Worm (Caenorhabditis elegans) whole organism, L2 larva: ENCODE results near the gene srt-37.

Experiments used
- R02D3.7 ChIP-seq: fragments of 150-350 bp; optimal IDR thresholded peaks from 2 replicates; lab custom pipeline; 2014; ENCODE audit warnings: missing biosample characterization, missing genetic modification characterization
- Y55F3AM.14 ChIP-seq: fragments of 200-800 bp; sonication (Bioruptor generic); optimal IDR thresholded peaks from 2 replicates; lab custom pipeline; 2018; ENCODE audit warnings: mild to moderate bottlenecking, missing genetic modification characterization, missing compliant biosample characterization
- ZK546.5 ChIP-seq: sonication (generic microtip); optimal IDR thresholded peaks from 2 replicates; lab custom pipeline; 2017; ENCODE audit warnings: missing biosample characterization, missing genetic modification characterization
- ama-1 ChIP-seq: fragments of 150-350 bp; optimal IDR thresholded peaks from 2 replicates; lab custom pipeline; 2018; ENCODE audit warnings: inconsistent platforms
- blmp-1 ChIP-seq: sonication (generic microtip); optimal IDR thresholded peaks from 2 replicates; lab custom pipeline; 2017; ENCODE audit warnings: missing genetic modification characterization, mild to moderate bottlenecking, missing compliant biosample characterization, antibody characterized with exemption, moderate library complexity; ENCODE audit not compliant: insufficient read depth
- ceh-16 ChIP-seq: fragments of 150-350 bp; optimal IDR thresholded peaks from 2 replicates; lab custom pipeline; 2014; ENCODE audit warnings: missing biosample characterization, missing genetic modification characterization
- ceh-82 ChIP-seq: fragments of 150-350 bp; optimal IDR thresholded peaks from 2 replicates; lab custom pipeline; 2014; ENCODE audit warnings: missing biosample characterization, missing genetic modification characterization
- dmd-4 ChIP-seq: sonication (generic microtip); optimal IDR thresholded peaks from 2 replicates; lab custom pipeline; 2017; ENCODE audit warnings: missing biosample characterization, missing genetic modification characterization
- elt-1 ChIP-seq: fragments of 150-350 bp; optimal IDR thresholded peaks from 2 replicates; lab custom pipeline; 2014; ENCODE audit warnings: missing biosample characterization, missing genetic modification characterization
- elt-3 ChIP-seq: sonication (generic microtip); optimal IDR thresholded peaks from 2 replicates; lab custom pipeline; 2017; ENCODE audit warnings: missing biosample characterization, missing genetic modification characterization
- fos-1 ChIP-seq: fragments of 150-350 bp; optimal IDR thresholded peaks from 2 replicates; lab custom pipeline; 2014; ENCODE audit warnings: missing biosample characterization, missing genetic modification characterization
- gmeb-1 ChIP-seq: fragments of 150-350 bp; optimal IDR thresholded peaks from 2 replicates; lab custom pipeline; 2014; ENCODE audit warnings: missing biosample characterization, missing genetic modification characterization
- lin-11 ChIP-seq: fragments of 150-350 bp; sonication (generic microtip); optimal IDR thresholded peaks from 2 replicates; lab custom pipeline; 2014; ENCODE audit warnings: missing biosample characterization, missing genetic modification characterization, inconsistent platforms, mixed read lengths
- lin-13 ChIP-seq: fragments of 150-350 bp; optimal IDR thresholded peaks from 2 replicates; lab custom pipeline; 2014; ENCODE audit warnings: missing biosample characterization, missing genetic modification reagents, missing genetic modification characterization
- lin-39 ChIP-seq: fragments of 150-350 bp; optimal IDR thresholded peaks from 2 replicates; lab custom pipeline; 2014; ENCODE audit warnings: missing biosample characterization, missing genetic modification reagents, missing genetic modification characterization
- mbf-1 ChIP-seq: sonication (generic microtip); optimal IDR thresholded peaks from 2 replicates; lab custom pipeline; 2017; ENCODE audit warnings: missing biosample characterization, missing genetic modification characterization
- mdl-1 ChIP-seq, 2 experiments: fragments of 150-350 bp in 1 of 2; sonication (generic microtip) in 1 of 2; optimal IDR thresholded peaks; 2 replicates each; lab custom pipeline; 2017; ENCODE audit warnings: missing biosample characterization in 2 of 2, missing genetic modification characterization in 2 of 2
- nhr-10 ChIP-seq: sonication (generic microtip); optimal IDR thresholded peaks from 2 replicates; lab custom pipeline; 2017; ENCODE audit warnings: missing biosample characterization, missing genetic modification characterization
- nhr-11 ChIP-seq: fragments of 150-350 bp; optimal IDR thresholded peaks from 2 replicates; lab custom pipeline; 2014; ENCODE audit warnings: missing biosample characterization, missing genetic modification characterization
- nhr-21 ChIP-seq: fragments of 150-350 bp; optimal IDR thresholded peaks from 2 replicates; lab custom pipeline; 2014; ENCODE audit warnings: missing biosample characterization, missing genetic modification characterization
- nhr-237 ChIP-seq: fragments of 150-350 bp; optimal IDR thresholded peaks from 2 replicates; lab custom pipeline; 2014; ENCODE audit warnings: missing biosample characterization, missing genetic modification characterization
- nhr-25 ChIP-seq: fragments of 150-350 bp; sonication (generic microtip); optimal IDR thresholded peaks from 3 replicates; lab custom pipeline; 2014; ENCODE audit warnings: missing biosample characterization, missing genetic modification characterization
- nhr-6 ChIP-seq: fragments of 150-350 bp; optimal IDR thresholded peaks from 2 replicates; lab custom pipeline; 2014; ENCODE audit warnings: missing biosample characterization, missing genetic modification characterization
- nhr-77 ChIP-seq: fragments of 150-350 bp; optimal IDR thresholded peaks from 2 replicates; lab custom pipeline; 2014; ENCODE audit warnings: missing biosample characterization, missing genetic modification characterization
- peb-1 ChIP-seq: fragments of 150-350 bp; optimal IDR thresholded peaks from 2 replicates; lab custom pipeline; 2014; ENCODE audit warnings: missing biosample characterization, missing genetic modification characterization
- sem-4 ChIP-seq: fragments of 150-350 bp; optimal IDR thresholded peaks from 2 replicates; lab custom pipeline; 2014; ENCODE audit warnings: missing biosample characterization, missing genetic modification reagents, missing genetic modification characterization
- skn-1 ChIP-seq: sonication (generic microtip); optimal IDR thresholded peaks from 2 replicates; lab custom pipeline; 2017; ENCODE audit warnings: missing biosample characterization, missing genetic modification characterization
- sma-3 ChIP-seq: sonication (generic microtip); optimal IDR thresholded peaks from 2 replicates; lab custom pipeline; 2016; ENCODE audit warnings: missing genetic modification reagents, missing genetic modification characterization, missing compliant biosample characterization
- snpc-4 ChIP-seq: fragments of 150-350 bp; optimal IDR thresholded peaks from 2 replicates; lab custom pipeline; 2014; ENCODE audit warnings: missing biosample characterization, missing genetic modification characterization
- unc-39 ChIP-seq: fragments of 150-350 bp; optimal IDR thresholded peaks from 2 replicates; lab custom pipeline; 2014; ENCODE audit warnings: missing biosample characterization, missing genetic modification characterization
- unc-55 ChIP-seq: fragments of 150-350 bp; sonication (generic microtip); optimal IDR thresholded peaks from 3 replicates; lab custom pipeline; 2014; ENCODE audit warnings: missing biosample characterization, missing genetic modification reagents, missing genetic modification characterization
- unc-62 ChIP-seq: fragments of 150-350 bp; optimal IDR thresholded peaks from 2 replicates; lab custom pipeline; 2014; ENCODE audit warnings: missing biosample characterization, missing genetic modification reagents, missing genetic modification characterization
- zag-1 ChIP-seq: fragments of 150-350 bp; optimal IDR thresholded peaks from 2 replicates; lab custom pipeline; 2014; ENCODE audit warnings: missing biosample characterization, missing genetic modification characterization
- ztf-1 ChIP-seq: fragments of 200-800 bp; sonication (Bioruptor generic); conservative IDR thresholded peaks from 2 replicates; pipeline ENCODE4 v1.3.6; 2022; ENCODE audit warnings: missing genetic modification characterization, missing compliant biosample characterization
- ztf-4 ChIP-seq: fragments of 150-350 bp; optimal IDR thresholded peaks from 2 replicates; lab custom pipeline; 2014; ENCODE audit warnings: missing biosample characterization, missing genetic modification characterization

srt-37 gene

DNA sequence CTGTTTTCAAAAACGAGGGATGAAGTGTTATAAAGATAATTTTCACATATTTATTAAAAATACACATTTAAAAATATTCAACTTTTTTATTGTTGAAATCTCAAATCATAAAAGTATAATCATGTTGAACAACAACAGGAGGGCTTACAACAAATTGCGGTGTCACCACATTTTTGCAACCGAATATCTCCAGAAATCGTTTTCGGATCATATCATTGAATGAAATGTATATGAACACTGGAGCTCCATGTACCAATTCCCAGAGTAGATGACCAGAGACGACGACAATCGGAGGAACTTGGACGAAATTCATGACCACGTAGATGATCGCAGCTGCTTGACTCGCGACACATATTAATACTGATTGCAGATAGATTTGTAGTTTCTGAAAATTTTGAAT lies 20.2 kb downstream of the srt-37 start:
- no peak for TF ChIP-seq unc-62 (GFP tag; lab: Kevin White, UChicago)
- TF ChIP-seq skn-1 (tag; lab: Kevin White, UChicago), result no peak

DNA sequence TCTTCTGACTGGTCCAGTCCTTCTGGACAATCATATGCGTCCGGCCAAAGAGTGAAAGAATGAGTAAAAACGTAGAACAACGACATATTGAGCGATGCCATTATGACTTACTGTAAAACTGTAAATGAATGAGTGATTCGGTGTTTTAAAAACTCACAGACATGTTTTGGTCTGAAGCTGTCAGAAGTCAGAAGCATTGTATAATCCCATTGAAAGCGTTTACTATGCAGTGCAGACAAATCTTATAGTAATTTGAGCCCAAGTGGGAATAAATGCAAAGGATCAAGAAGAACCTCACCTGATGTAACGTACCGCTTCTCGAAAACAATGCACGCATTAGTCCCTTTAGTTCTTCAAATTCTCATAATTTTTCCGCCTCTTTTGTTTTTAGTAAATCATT lies 21.5 kb downstream of the srt-37 start, which contains the start of gene srt-3:
Gene srt-3, minus strand, starts transcription at position 101 of the 400 bp plus-strand sequence.
- no peak for TF ChIP-seq lin-13
- no peak for TF ChIP-seq mbf-1 (tag; lab: Kevin White, UChicago)
- no peak for TF ChIP-seq ztf-1 (GFP tag; lab: Robert Waterston, UW)
- TF ChIP-seq ceh-82 (tag; lab: Kevin White, UChicago), result no peak
- no peak for TF ChIP-seq lin-39 (tag; lab: Kevin White, UChicago)
- no peak for TF ChIP-seq ZK546.5 (tag; lab: Kevin White, UChicago)
- no peak for TF ChIP-seq Y55F3AM.14 (GFP tag; lab: Kevin White, UChicago)
- TF ChIP-seq lin-11, result no peak
- no peak for TF ChIP-seq gmeb-1 (tag; lab: Kevin White, UChicago)
- no peak for TF ChIP-seq snpc-4 (tag; lab: Kevin White, UChicago)
- TF ChIP-seq dmd-4, result no peak

DNA sequence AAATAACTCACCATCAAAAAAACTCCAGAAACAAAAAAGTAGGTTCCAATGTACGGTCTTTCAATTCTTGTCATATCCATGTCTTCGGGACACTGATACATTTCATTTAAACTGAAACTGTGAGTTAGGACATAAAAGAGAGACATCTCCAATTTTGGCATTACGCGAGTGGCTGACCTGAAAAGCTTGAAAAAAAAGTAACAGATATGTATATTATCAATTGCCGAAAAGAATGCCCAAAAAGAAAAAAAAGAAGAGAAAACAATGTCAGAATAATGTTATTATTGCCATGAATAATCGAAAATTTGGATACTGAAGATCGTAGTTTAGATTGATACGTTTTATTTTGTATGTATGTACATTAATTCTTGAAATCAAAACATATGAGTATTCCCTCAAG lies 25.1 kb downstream of the srt-37 start, which contains the start of gene srt-14:
Gene srt-14, minus strand, starts transcription at position 101 of the 400 bp plus-strand sequence.
- TF ChIP-seq snpc-4 (tag; lab: Kevin White, UChicago), result no peak
- no peak for TF ChIP-seq nhr-25
- no peak for TF ChIP-seq elt-1
- TF ChIP-seq peb-1 (tag; lab: Kevin White, UChicago), result no peak
- TF ChIP-seq nhr-21 (tag; lab: Kevin White, UChicago), result no peak
- TF ChIP-seq ama-1 (lab: Kevin White, UChicago), result no peak
- TF ChIP-seq blmp-1 (tag; lab: Kevin White, UChicago), result no peak
- no peak for TF ChIP-seq zag-1 (tag; lab: Kevin White, UChicago)
- no peak for TF ChIP-seq mbf-1 (tag; lab: Kevin White, UChicago)
- no peak for TF ChIP-seq ceh-82 (tag; lab: Kevin White, UChicago)
- TF ChIP-seq dmd-4, result no peak
- no peak for TF ChIP-seq ztf-4 (tag; lab: Kevin White, UChicago)
- no peak for TF ChIP-seq ceh-16
- no peak for TF ChIP-seq nhr-10 (tag; lab: Kevin White, UChicago)
- TF ChIP-seq elt-3 (tag; lab: Kevin White, UChicago), result no peak
- TF ChIP-seq nhr-77 (tag; lab: Kevin White, UChicago), result no peak
- TF ChIP-seq lin-13, result no peak
- no peak for TF ChIP-seq sem-4 (tag; lab: Kevin White, UChicago)
- no peak for TF ChIP-seq sma-3 (GFP tag; lab: Kevin White, UChicago)
- TF ChIP-seq unc-55 (GFP tag; lab: Kevin White, UChicago), result no peak
- TF ChIP-seq, all 48 proteins: peak for 0

DNA sequence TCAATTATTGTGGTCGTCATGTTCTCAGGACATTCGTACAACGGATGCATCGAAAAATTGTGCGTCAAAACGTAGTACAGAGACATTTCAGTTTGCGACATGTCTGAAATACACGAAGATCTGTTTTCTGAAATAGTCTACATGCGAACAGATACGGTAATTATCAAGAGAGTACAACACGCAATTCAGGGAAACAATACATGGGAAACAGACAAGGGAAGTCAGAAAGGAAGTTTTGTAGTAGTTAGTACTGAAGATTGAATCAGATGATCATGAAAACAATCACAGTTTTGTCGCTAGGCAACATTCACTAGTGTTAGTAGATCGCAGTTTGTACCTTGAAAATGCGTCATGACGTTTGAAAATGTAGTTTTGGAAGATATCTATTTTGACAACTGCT lies 31.6 kb downstream of the srt-37 start, which contains the start of gene srt-13:
Gene srt-13, minus strand, starts transcription at position 101 of the 400 bp plus-strand sequence.
- TF ChIP-seq lin-13, result no peak
- no peak for TF ChIP-seq unc-62 (GFP tag; lab: Kevin White, UChicago)

DNA sequence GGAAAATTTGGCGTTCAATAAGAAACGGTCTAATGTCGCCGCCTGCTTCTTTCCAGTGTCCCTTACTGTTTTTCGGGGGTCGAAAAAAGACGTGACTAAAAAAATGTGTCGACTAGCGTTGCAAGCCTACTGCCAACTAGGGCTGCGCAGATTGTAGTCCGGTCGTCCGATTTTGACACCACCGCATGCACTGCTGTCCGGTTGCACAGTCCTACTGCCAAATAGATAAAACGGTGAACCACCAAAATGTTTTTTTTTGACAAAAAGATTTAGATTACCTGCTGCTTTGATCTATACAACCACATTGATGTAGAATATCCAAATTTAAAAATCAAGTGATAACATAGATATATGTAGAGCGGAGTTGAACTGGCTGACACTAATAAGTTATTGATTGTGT lies 33.2 kb downstream of the srt-37 start:
- no peak for TF ChIP-seq nhr-11
- TF ChIP-seq nhr-6 (tag; lab: Kevin White, UChicago), result no peak
- no peak for TF ChIP-seq mbf-1 (tag; lab: Kevin White, UChicago)
- TF ChIP-seq skn-1 (tag; lab: Kevin White, UChicago), result no peak
- no peak for TF ChIP-seq fos-1 (tag; lab: Kevin White, UChicago)
- no peak for TF ChIP-seq mdl-1 (tag; optimal IDR thresholded peaks at IDR 0.05; lab: Kevin White, UChicago)

DNA sequence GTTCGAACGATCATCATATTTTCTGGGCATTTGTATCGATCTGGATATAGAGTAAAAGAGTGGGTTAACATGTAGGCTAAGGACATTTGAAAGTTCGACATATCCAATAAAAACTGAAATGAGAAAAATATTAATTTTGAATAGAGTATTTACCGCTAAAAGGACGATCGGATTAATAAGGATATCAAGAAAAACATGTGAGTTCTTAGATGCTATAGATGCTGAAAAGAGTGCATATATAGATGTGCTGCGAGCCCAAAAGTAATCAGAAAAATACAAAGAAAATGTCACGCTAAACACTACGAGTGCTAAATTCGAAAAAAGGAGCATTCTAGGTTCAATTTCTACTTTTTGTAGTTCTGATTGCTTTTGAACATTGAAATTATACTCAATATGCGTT lies 39.2 kb downstream of the srt-37 start, which contains the start of gene srt-12:
Gene srt-12, minus strand, starts transcription at position 101 of the 400 bp plus-strand sequence.
- TF ChIP-seq R02D3.7 (tag; lab: Kevin White, UChicago) (no peak), sem-4 (tag; lab: Kevin White, UChicago) (no peak), unc-39 (no peak), mbf-1 (tag; lab: Kevin White, UChicago) (no peak), nhr-237 (tag; lab: Kevin White, UChicago) (no peak)
